Worm (Caenorhabditis elegans): ENCODE measurements around the gene atf-6.
A peak's percentile ranks its signal among the peaks of the same experiment; 100 is the strongest.
"Not testable (repeated sequence)": the region's sequence is repeated elsewhere in the genome, so short reads cannot be mapped to it uniquely, and the experiment has no call there.

The atf-6 gene

DNA sequence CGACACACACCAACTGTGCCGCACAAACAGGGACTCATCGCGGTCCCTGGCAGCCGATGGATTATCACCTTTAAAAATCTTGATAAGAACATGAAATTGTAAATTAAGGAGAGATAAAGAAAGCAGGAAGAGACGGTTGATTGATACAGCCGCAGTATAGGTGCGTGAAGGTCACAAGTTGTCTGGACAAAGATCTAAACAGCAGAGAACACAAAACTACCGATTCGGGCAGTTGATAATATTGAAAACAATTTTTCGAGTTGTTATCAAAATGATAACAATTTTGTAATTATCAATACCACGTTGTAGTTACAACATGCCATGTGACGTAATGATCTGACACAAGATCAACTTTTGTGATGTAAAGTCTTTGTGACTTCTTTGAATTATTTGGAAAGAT, 20.0 kb downstream of the atf-6 start (continued):
- TF ChIP-seq alr-1 (tag; optimal IDR thresholded peaks at IDR 0.05; ENCODE audit: borderline replicate concordance) (no peak), skn-1 (tag; optimal IDR thresholded peaks at IDR 0.05) (no peak), lir-3 (tag; optimal IDR thresholded peaks at IDR 0.05; ENCODE audit: poor library complexity) (peak; percentile 70), C04F5.9 (tag; optimal IDR thresholded peaks at IDR 0.05) (no peak), lin-35 (GFP tag; optimal IDR thresholded peaks at IDR 0.05) (peak; percentile 1 to 84), unc-130 (tag; optimal IDR thresholded peaks at IDR 0.05) (peak; percentile 30), snu-23 (GFP tag; optimal IDR thresholded peaks at IDR 0.05) (peak; percentile 81)

DNA sequence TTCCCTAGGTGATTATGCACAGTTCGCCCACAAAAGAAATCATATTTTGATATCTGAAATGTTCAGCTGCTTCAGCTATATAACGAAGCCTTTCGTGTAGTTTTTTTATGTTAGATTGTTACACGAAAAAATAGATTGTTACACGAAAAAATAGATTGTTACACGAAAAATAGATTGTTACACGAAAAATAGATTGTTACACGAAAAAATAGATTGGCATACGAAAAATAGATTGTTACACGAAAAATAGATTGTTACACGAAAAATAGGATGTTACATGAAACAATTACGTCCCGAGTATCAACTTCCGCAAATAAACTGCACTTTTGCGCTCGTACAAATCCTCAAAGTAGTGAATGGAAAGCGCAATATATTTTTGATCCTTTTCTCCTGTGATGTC, 21.8 kb downstream of the atf-6 start:
- TF ChIP-seq efl-1 (optimal IDR thresholded peaks at IDR 0.05), result not testable (repeated sequence)
- peak in 1 of 2 experiments; percentile 66 for TF ChIP-seq efl-1 (GFP tag; optimal IDR thresholded peaks at IDR 0.05 in 1 of 2)

ce11 chrX:12503288-12503803, 22.6 kb downstream of the atf-6 start, which contains the start of gene sdz-19:
Gene sdz-19 (minus strand): TSS chrX:12503338.
- TF ChIP-seq C04F5.9 (tag; optimal IDR thresholded peaks at IDR 0.05), result no peak
- no peak for TF ChIP-seq efl-1 (optimal IDR thresholded peaks at IDR 0.05)
- TF ChIP-seq efl-1 (GFP tag; optimal IDR thresholded peaks at IDR 0.05 in 1 of 2), result no peak
- TF ChIP-seq mab-9 (GFP tag; IDR thresholded peaks at IDR 0.05), result no peak
- no peak for TF ChIP-seq Y116A8C.19 (tag; optimal IDR thresholded peaks at IDR 0.05; ENCODE audit: borderline replicate concordance)
- TF ChIP-seq unc-30 (tag; optimal IDR thresholded peaks at IDR 0.05), result no peak
- TF ChIP-seq C34B4.2 (tag; optimal IDR thresholded peaks at IDR 0.05), result no peak
- TF ChIP-seq lsy-2 (tag; optimal IDR thresholded peaks at IDR 0.05), result no peak
- no peak for TF ChIP-seq vab-15 (tag; optimal IDR thresholded peaks at IDR 0.05)
- TF ChIP-seq elt-3 (tag; optimal IDR thresholded peaks at IDR 0.05), result no peak
- no peak for TF ChIP-seq fos-1 (tag; optimal IDR thresholded peaks at IDR 0.05)
- TF ChIP-seq grh-1 (GFP tag; IDR thresholded peaks at IDR 0.05), result no peak
- no peak for TF ChIP-seq lin-14 (GFP tag; optimal IDR thresholded peaks at IDR 0.05)
- TF ChIP-seq lin-35 (GFP tag; optimal IDR thresholded peaks at IDR 0.05), result no peak
- no peak for TF ChIP-seq mef-2 (tag; optimal IDR thresholded peaks at IDR 0.05)
- no peak for TF ChIP-seq ztf-11 (tag; optimal IDR thresholded peaks at IDR 0.05)
- TF ChIP-seq ceh-63 (GFP tag; optimal IDR thresholded peaks at IDR 0.05), result no peak
- TF ChIP-seq nhr-47 (tag; optimal IDR thresholded peaks at IDR 0.05), result no peak

DNA sequence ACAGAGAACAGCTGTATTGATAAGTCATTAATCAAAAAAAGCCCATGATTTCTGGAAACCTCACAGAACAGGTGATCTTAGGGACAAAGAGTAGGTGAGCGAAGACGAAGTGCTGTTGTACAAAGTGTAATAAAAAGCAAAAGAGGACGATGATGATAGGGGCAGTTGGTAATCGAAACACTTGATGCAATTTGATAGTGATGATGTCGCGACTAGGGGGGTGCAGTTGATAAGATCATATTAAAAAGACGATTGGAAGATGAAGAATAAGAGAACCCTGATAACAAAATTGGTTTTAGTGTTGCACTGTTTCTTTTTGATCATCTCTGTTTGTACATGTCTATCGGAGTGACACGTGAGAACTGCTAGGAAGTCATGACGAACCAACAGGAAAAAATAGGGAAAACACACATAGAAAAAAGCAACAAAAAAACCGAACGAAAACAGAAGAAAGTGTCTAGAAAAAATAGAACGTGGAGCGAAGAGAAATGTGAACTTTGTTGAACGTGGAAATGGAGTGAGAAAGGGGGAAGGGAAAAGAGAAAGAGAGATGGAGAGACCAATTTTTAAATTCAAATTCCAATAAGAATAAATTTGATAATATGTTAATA, 28.7 kb downstream of the atf-6 start:
- TF ChIP-seq dpl-1 (GFP tag; optimal IDR thresholded peaks at IDR 0.05), result no peak
- no peak for TF ChIP-seq ceh-82 (tag; optimal IDR thresholded peaks at IDR 0.05)
- no peak for TF ChIP-seq nhr-77 (tag; optimal IDR thresholded peaks at IDR 0.05)
- peak; percentile 32 for TF ChIP-seq fos-1 (tag; optimal IDR thresholded peaks at IDR 0.05)
- TF ChIP-seq lin-14 (GFP tag; optimal IDR thresholded peaks at IDR 0.05), result peak; percentile 81
- TF ChIP-seq alr-1 (tag; optimal IDR thresholded peaks at IDR 0.05; ENCODE audit: borderline replicate concordance), result no peak
- no peak for TF ChIP-seq fkh-4 (tag; optimal IDR thresholded peaks at IDR 0.05; ENCODE audit: borderline replicate concordance)
- no peak for TF ChIP-seq unc-86 (tag; optimal IDR thresholded peaks at IDR 0.05)
- no peak for TF ChIP-seq unc-62 (GFP tag; optimal IDR thresholded peaks at IDR 0.05)
- TF ChIP-seq pax-3 (tag; optimal IDR thresholded peaks at IDR 0.05), result peak; percentile 5
- no peak for TF ChIP-seq C34B4.2 (tag; optimal IDR thresholded peaks at IDR 0.05)
- peak; percentile 44 for TF ChIP-seq mep-1 (tag; optimal IDR thresholded peaks at IDR 0.05)
- TF ChIP-seq nhr-76 (tag; optimal IDR thresholded peaks at IDR 0.05), result no peak
- TF ChIP-seq ces-1 (GFP tag; optimal IDR thresholded peaks at IDR 0.05), result no peak
- no peak for TF ChIP-seq ets-5 (GFP tag; IDR thresholded peaks at IDR 0.05)
- no peak for TF ChIP-seq dsc-1 (tag; optimal IDR thresholded peaks at IDR 0.05)
- TF ChIP-seq zag-1 (tag; optimal IDR thresholded peaks at IDR 0.05), result no peak
- no peak for TF ChIP-seq jun-1 (tag; optimal IDR thresholded peaks at IDR 0.05)
- TF ChIP-seq swsn-7 (tag; optimal IDR thresholded peaks at IDR 0.05), result peak; percentile 42
- peak; percentile 71 for TF ChIP-seq tlp-1 (tag; optimal IDR thresholded peaks at IDR 0.05)
- TF ChIP-seq nhr-28 (tag; optimal IDR thresholded peaks at IDR 0.05), result no peak
- TF ChIP-seq sptf-1 (tag; optimal IDR thresholded peaks at IDR 0.05), result no peak
- no peak for TF ChIP-seq nhr-84 (tag; optimal IDR thresholded peaks at IDR 0.05)
- TF ChIP-seq blmp-1 (tag; optimal IDR thresholded peaks at IDR 0.05), result peak; percentile 58
- TF ChIP-seq xbp-1 (tag; optimal IDR thresholded peaks at IDR 0.05), result peak; percentile 36
- TF ChIP-seq efl-3 (GFP tag; optimal IDR thresholded peaks at IDR 0.05), result no peak
- TF ChIP-seq elt-3 (tag; optimal IDR thresholded peaks at IDR 0.05), result peak; percentile 38 to 89 (median 84)
- TF ChIP-seq lir-3 (tag; optimal IDR thresholded peaks at IDR 0.05; ENCODE audit: poor library complexity), result peak; percentile 43
- TF ChIP-seq mab-9 (GFP tag; IDR thresholded peaks at IDR 0.05), result no peak
- TF ChIP-seq aly-2 (tag; optimal IDR thresholded peaks at IDR 0.05), result no peak
